Worm (Caenorhabditis elegans): ENCODE measurements around the gene F49C12.2.

ce11 chrIV:9274008-9274529, 25.0 kb downstream of the F49C12.2 start, which contains the start of gene nmy-3:
- TF ChIP-seq mec-3 (tag; optimal IDR thresholded peaks at IDR 0.05; ENCODE audit: borderline replicate concordance) (no peak), elt-4 (tag; optimal IDR thresholded peaks at IDR 0.05) (no peak), ama-1 (optimal IDR thresholded peaks at IDR 0.05) (no peak), lim-6 (tag; optimal IDR thresholded peaks at IDR 0.05) (no peak), pha-4 (tag; optimal IDR thresholded peaks at IDR 0.05) (no peak), tbx-2 (tag; optimal IDR thresholded peaks at IDR 0.05) (no peak), unc-55 (GFP tag; optimal IDR thresholded peaks at IDR 0.05) (no peak), ztf-16 (tag; optimal IDR thresholded peaks at IDR 0.05) (no peak), ceh-9 (tag; optimal IDR thresholded peaks at IDR 0.05) (no peak), dve-1 (tag; optimal IDR thresholded peaks at IDR 0.05) (no peak), rnt-1 (tag; optimal IDR thresholded peaks at IDR 0.05) (no peak), elt-2 (tag; optimal IDR thresholded peaks at IDR 0.05) (no peak), dmd-4 (tag; optimal IDR thresholded peaks at IDR 0.05; ENCODE audit: borderline replicate concordance) (no peak), sdc-2 (tag; optimal IDR thresholded peaks at IDR 0.05) (no peak)
